Worm (Caenorhabditis elegans) whole organism, L3 larva: ENCODE measurements around the gene W03G11.4.

ENCODE experiments used
- ama-1 ChIP-seq: fragments of 150-350 bp; optimal IDR thresholded peaks from 2 replicates; lab custom pipeline; 2018
- elt-2 ChIP-seq: sonication (generic microtip); optimal IDR thresholded peaks from 2 replicates; lab custom pipeline; 2016; ENCODE audit warnings: missing genetic modification reagents, mild to moderate bottlenecking, missing genetic modification characterization, missing compliant biosample characterization
- jun-1 ChIP-seq: fragments of 150-350 bp; optimal IDR thresholded peaks from 2 replicates; lab custom pipeline; 2014; ENCODE audit warnings: missing biosample characterization, missing genetic modification reagents, missing genetic modification characterization
- lin-15B ChIP-seq: fragments of 150-350 bp; optimal IDR thresholded peaks from 2 replicates; lab custom pipeline; 2014; ENCODE audit warnings: missing biosample characterization, missing genetic modification characterization
- nfya-1 ChIP-seq: sonication (generic microtip); optimal IDR thresholded peaks from 2 replicates; lab custom pipeline; 2017; ENCODE audit warnings: missing genetic modification characterization, mild to moderate bottlenecking, missing compliant biosample characterization, antibody characterized with exemption, moderate library complexity; ENCODE audit not compliant: insufficient read depth
- nhr-237 ChIP-seq: fragments of 150-350 bp; optimal IDR thresholded peaks from 2 replicates; lab custom pipeline; 2014; ENCODE audit warnings: missing biosample characterization, missing genetic modification characterization
- nhr-28 ChIP-seq: fragments of 150-350 bp; optimal IDR thresholded peaks from 2 replicates; lab custom pipeline; 2014; ENCODE audit warnings: missing biosample characterization, missing genetic modification characterization
- sea-2 ChIP-seq: fragments of 150-350 bp; sonication (generic microtip); optimal IDR thresholded peaks from 4 replicates; lab custom pipeline; 2014; ENCODE audit warnings: missing biosample characterization, missing genetic modification reagents, missing genetic modification characterization
- skn-1 ChIP-seq: fragments of 150-350 bp; optimal IDR thresholded peaks from 2 replicates; lab custom pipeline; 2014; ENCODE audit warnings: missing biosample characterization, missing genetic modification characterization
- snpc-4 ChIP-seq: fragments of 150-350 bp; optimal IDR thresholded peaks from 2 replicates; lab custom pipeline; 2014; ENCODE audit warnings: missing biosample characterization, missing genetic modification characterization
- unc-62 ChIP-seq: fragments of 150-350 bp; sonication (generic microtip); optimal IDR thresholded peaks from 4 replicates; lab custom pipeline; 2014; ENCODE audit warnings: missing biosample characterization, missing genetic modification reagents, missing genetic modification characterization
- ztf-11 ChIP-seq: fragments of 150-350 bp; optimal IDR thresholded peaks from 2 replicates; lab custom pipeline; 2014; ENCODE audit warnings: missing biosample characterization, missing genetic modification characterization

ce11 chrX:12123152-12123551 is 30.2 kb upstream of the W03G11.4 start, which contains the start of gene T01H10.11:
- TF ChIP-seq sea-2 (GFP tag; lab: Kevin White, UChicago) (no peak), jun-1 (tag; lab: Kevin White, UChicago) (no peak), ztf-11 (tag; lab: Kevin White, UChicago) (no peak), lin-15B (tag; lab: Kevin White, UChicago) (no peak), snpc-4 (tag; lab: Kevin White, UChicago) (no peak), unc-62 (no peak), skn-1 (tag; lab: Kevin White, UChicago) (no peak), nhr-28 (tag; lab: Kevin White, UChicago) (no peak), nfya-1 (tag; lab: Kevin White, UChicago) (no peak), ama-1 (lab: Kevin White, UChicago) (no peak), nhr-237 (tag; lab: Kevin White, UChicago) (no peak), elt-2 (tag; lab: Kevin White, UChicago) (no peak)
